Fruit fly (Drosophila melanogaster) S2 (cell line): ENCODE data around the gene Or85a.

ENCODE experiments used
- CG8478 ChIP-seq: fragments of >200 bp; optimal IDR thresholded peaks from 2 replicates; lab custom pipeline; 2018
- CTCF ChIP-seq, 2 experiments: fragments of >200 bp; optimal IDR thresholded peaks; 2 replicates each; lab custom pipeline; 2018

DNA sequence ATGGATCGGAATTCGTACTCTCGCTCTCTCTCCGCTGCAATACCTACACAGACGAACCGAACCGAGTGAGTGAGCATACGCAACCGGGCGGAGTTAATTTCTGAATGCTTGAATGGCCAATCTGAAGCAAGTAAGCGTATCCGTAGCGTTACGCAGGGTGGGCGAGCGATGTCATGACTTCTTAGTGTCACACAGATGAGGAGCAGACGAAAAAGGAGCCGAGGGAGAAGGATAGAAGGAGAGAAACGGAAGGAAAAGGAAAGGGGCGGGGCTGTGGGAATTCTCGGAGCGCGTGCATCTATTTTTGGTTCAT is 12.9 kb downstream of the Or85a start:
- TF ChIP-seq CTCF (optimal IDR thresholded peaks at IDR 0.05; lab: Kevin White, UChicago): no peak
- TF ChIP-seq CG8478 (lab: Kevin White, UChicago): no peak
